Worm (Caenorhabditis elegans) whole organism, mixed stage, embryonic: ENCODE results near the gene sru-1.

Experiments
- elt-1 ChIP-seq: sonication (generic microtip); optimal IDR thresholded peaks from 2 replicates; lab custom pipeline; 2017; ENCODE audit warnings: missing genetic modification characterization, mild to moderate bottlenecking, missing compliant biosample characterization, antibody characterized with exemption, moderate library complexity, borderline replicate concordance; ENCODE audit not compliant: insufficient read depth
- nhr-12 ChIP-seq: fragments of 150-350 bp; optimal IDR thresholded peaks from 2 replicates; lab custom pipeline; 2014; ENCODE audit warnings: missing biosample characterization, missing genetic modification characterization
- pha-4 ChIP-seq: fragments of 150-350 bp; optimal IDR thresholded peaks from 2 replicates; lab custom pipeline; 2018; ENCODE audit warnings: missing biosample characterization, missing genetic modification reagents, missing genetic modification characterization
- snpc-4 ChIP-seq: fragments of 150-350 bp; optimal IDR thresholded peaks from 2 replicates; lab custom pipeline; 2014; ENCODE audit warnings: missing biosample characterization, missing genetic modification characterization
- unc-39 ChIP-seq: fragments of 150-350 bp; optimal IDR thresholded peaks from 2 replicates; lab custom pipeline; 2014; ENCODE audit warnings: missing biosample characterization, missing genetic modification characterization
- ztf-11 ChIP-seq: fragments of 150-350 bp; optimal IDR thresholded peaks from 2 replicates; lab custom pipeline; 2014; ENCODE audit warnings: missing biosample characterization, missing genetic modification characterization

DNA sequence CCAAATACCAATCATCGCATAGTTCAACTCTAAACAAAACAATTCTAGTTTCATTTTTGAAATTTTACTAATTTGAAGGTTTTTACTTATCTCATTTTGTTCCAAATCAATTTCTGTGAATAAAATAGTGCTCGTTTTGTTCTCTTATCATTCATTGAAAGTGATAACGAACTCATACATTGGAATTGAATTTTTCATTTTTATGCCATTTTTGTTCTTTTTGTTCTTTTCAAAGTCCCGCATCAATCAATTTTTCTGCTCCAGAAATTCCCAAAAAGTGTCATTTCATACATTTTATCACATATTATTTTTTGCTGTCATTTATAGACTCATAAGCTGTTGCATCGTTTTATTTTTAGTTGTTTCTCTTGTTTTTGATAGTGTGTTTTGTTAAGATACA, 49.1 kb downstream of the sru-1 start:
- TF ChIP-seq ztf-11 (tag; lab: Kevin White, UChicago), result no peak
- TF ChIP-seq snpc-4 (tag; lab: Kevin White, UChicago), result no peak
- no peak for TF ChIP-seq nhr-12 (tag; lab: Kevin White, UChicago)
- no peak for TF ChIP-seq unc-39 (tag; lab: Kevin White, UChicago)
- TF ChIP-seq elt-1, result no peak
- no peak for TF ChIP-seq pha-4 (tag; lab: Kevin White, UChicago)
